Fruit fly (Drosophila melanogaster) whole organism, pupa: ENCODE data around the gene Acsx3.
A peak's percentile ranks its signal among the peaks of the same experiment; 100 is the strongest.

Experiments used
- CG10348 ChIP-seq: fragments of 200-800 bp; sonication (Bioruptor generic); IDR thresholded peaks from 2 replicates; pipeline ENCODE4 v1.3.6; 2022; ENCODE audit warnings: missing biosample characterization, missing genetic modification characterization
- CG12605 ChIP-seq: fragments of 200-800 bp; sonication (Bioruptor generic); IDR thresholded peaks from 2 replicates; pipeline ENCODE4 v1.3.6; 2022; ENCODE audit warnings: missing biosample characterization, missing genetic modification characterization
- CG13204 ChIP-seq: fragments of 200-800 bp; sonication (Bioruptor generic); optimal IDR thresholded peaks from 2 replicates; lab custom pipeline; 2018; ENCODE audit warnings: missing biosample characterization, mild to moderate bottlenecking, missing genetic modification characterization, moderate library complexity
- CG14655 ChIP-seq: fragments of 200-800 bp; sonication (Bioruptor generic); optimal IDR thresholded peaks from 3 replicates; lab custom pipeline; 2017; ENCODE audit warnings: mild to moderate bottlenecking, missing biosample characterization, missing genetic modification reagents, missing genetic modification characterization
- CG15710 ChIP-seq: fragments of 200-800 bp; sonication (Bioruptor generic); optimal IDR thresholded peaks from 2 replicates; lab custom pipeline; 2018; ENCODE audit warnings: missing biosample characterization, mild to moderate bottlenecking, missing genetic modification characterization, moderate library complexity
- CG17806 ChIP-seq: fragments of 200-800 bp; sonication (Bioruptor generic); optimal IDR thresholded peaks from 2 replicates; lab custom pipeline; 2018; ENCODE audit warnings: missing biosample characterization, mild to moderate bottlenecking, missing genetic modification characterization, moderate library complexity
- CG32121 ChIP-seq: fragments of 200-800 bp; sonication (Bioruptor generic); IDR thresholded peaks from 2 replicates; pipeline ENCODE4 v1.3.6; 2022; ENCODE audit warnings: missing biosample characterization, missing genetic modification characterization
- CG34367 ChIP-seq: fragments of 200-800 bp; sonication (Bioruptor generic); optimal IDR thresholded peaks from 2 replicates; lab custom pipeline; 2018; ENCODE audit warnings: missing biosample characterization, mild to moderate bottlenecking, missing genetic modification characterization
- CG4496 ChIP-seq: fragments of 200-800 bp; sonication (Bioruptor generic); IDR thresholded peaks from 3 replicates; pipeline ENCODE4 v1.3.6; 2022; ENCODE audit warnings: missing biosample characterization, missing genetic modification characterization
- CG8159 ChIP-seq: fragments of 200-800 bp; sonication (Bioruptor generic); optimal IDR thresholded peaks from 3 replicates; lab custom pipeline; 2018; ENCODE audit warnings: missing biosample characterization, mild to moderate bottlenecking, missing genetic modification characterization, moderate library complexity
- CG8301 ChIP-seq: fragments of 200-800 bp; sonication (Bioruptor generic); optimal IDR thresholded peaks from 2 replicates; lab custom pipeline; 2018; ENCODE audit warnings: missing biosample characterization, mild to moderate bottlenecking, missing genetic modification characterization
- CG9948 ChIP-seq: fragments of 200-800 bp; sonication (Bioruptor generic); optimal IDR thresholded peaks from 2 replicates; lab custom pipeline; 2018; ENCODE audit warnings: missing biosample characterization, mild to moderate bottlenecking, missing genetic modification characterization, moderate library complexity
- D1 ChIP-seq: fragments of 200-800 bp; sonication (Bioruptor generic); optimal IDR thresholded peaks from 2 replicates; lab custom pipeline; 2018; ENCODE audit warnings: missing biosample characterization, mild to moderate bottlenecking, missing genetic modification characterization, moderate library complexity
- EcR ChIP-seq: fragments of 200-800 bp; sonication (Bioruptor generic); optimal IDR thresholded peaks from 3 replicates; lab custom pipeline; 2019; ENCODE audit warnings: missing biosample characterization, missing genetic modification characterization, mild to moderate bottlenecking, moderate library complexity, missing genetic modification reagents
- Ets98B ChIP-seq: fragments of 200-800 bp; sonication (Bioruptor generic); IDR thresholded peaks from 2 replicates; pipeline ENCODE4 v1.3.6; 2022; ENCODE audit warnings: missing biosample characterization, missing genetic modification characterization
- Pif1A ChIP-seq: fragments of 200-800 bp; sonication (Bioruptor generic); optimal IDR thresholded peaks from 3 replicates; lab custom pipeline; 2016; ENCODE audit warnings: missing biosample characterization, missing genetic modification characterization
- Pif1B ChIP-seq: fragments of 200-800 bp; sonication (Bioruptor generic); optimal IDR thresholded peaks from 3 replicates; lab custom pipeline; 2016; ENCODE audit warnings: missing biosample characterization, missing genetic modification characterization
- Snoo ChIP-seq: fragments of 200-800 bp; sonication (Bioruptor generic); optimal IDR thresholded peaks from 3 replicates; lab custom pipeline; 2017; ENCODE audit warnings: missing biosample characterization, mild to moderate bottlenecking, missing genetic modification characterization, inconsistent platforms
- fd96Ca ChIP-seq: fragments of 200-800 bp; sonication (Bioruptor generic); IDR thresholded peaks from 3 replicates; pipeline ENCODE4 v1.3.6; 2022; ENCODE audit warnings: missing biosample characterization, missing genetic modification characterization
- gl ChIP-seq: fragments of 200-800 bp; sonication (Bioruptor generic); optimal IDR thresholded peaks from 2 replicates; lab custom pipeline; 2018; ENCODE audit warnings: missing biosample characterization, mild to moderate bottlenecking, missing genetic modification characterization
- rn ChIP-seq: fragments of 200-800 bp; sonication (Bioruptor generic); IDR thresholded peaks from 2 replicates; pipeline ENCODE4 v1.3.6; 2022; ENCODE audit warnings: missing biosample characterization, missing genetic modification characterization

Acsx3 gene

dm6 chr3R:19785451-19785850 is 4.4 kb downstream of the Acsx3 start:
- TF ChIP-seq CG8159 (tag; lab: Kevin White, UChicago) (no peak), CG14655 (GFP tag; lab: Kevin White, UChicago) (no peak), CG34367 (no peak), CG12605 (no peak), CG10348 (no peak), CG32121 (GFP tag; lab: Robert Waterston, UW) (no peak), CG17806 (tag; lab: Kevin White, UChicago) (no peak), CG15710 (tag; lab: Kevin White, UChicago) (no peak), rn (no peak), CG13204 (GFP tag; lab: Kevin White, UChicago) (no peak), Ets98B (GFP tag; lab: Robert Waterston, UW) (no peak), Pif1B (no peak), gl (tag; lab: Kevin White, UChicago) (no peak), D1 (tag; lab: Kevin White, UChicago) (no peak), CG4496 (GFP tag; lab: Robert Waterston, UW) (no peak), fd96Ca (GFP tag; lab: Robert Waterston, UW) (no peak), EcR (no peak), CG9948 (tag; lab: Kevin White, UChicago) (no peak)

dm6 chr3R:19788770-19789169 is 7.7 kb downstream of the Acsx3 start:
- TF ChIP-seq CG34367 (no peak), Ets98B (GFP tag; lab: Robert Waterston, UW) (no peak), rn (no peak), CG4496 (GFP tag; lab: Robert Waterston, UW) (0 out of 3 replicates have a peak, but pooled peaks have one; percentile 18), CG15710 (tag; lab: Kevin White, UChicago) (no peak), fd96Ca (GFP tag; lab: Robert Waterston, UW) (no peak), CG10348 (no peak), CG8301 (tag; lab: Kevin White, UChicago) (peak; percentile 77), EcR (no peak), gl (tag; lab: Kevin White, UChicago) (no peak), CG32121 (GFP tag; lab: Robert Waterston, UW) (no peak), Pif1A (GFP tag; lab: Kevin White, UChicago) (no peak), CG9948 (tag; lab: Kevin White, UChicago) (no peak), CG17806 (tag; lab: Kevin White, UChicago) (no peak), CG13204 (GFP tag; lab: Kevin White, UChicago) (no peak), Pif1B (no peak), CG14655 (GFP tag; lab: Kevin White, UChicago) (peak; percentile 80), CG8159 (tag; lab: Kevin White, UChicago) (no peak), D1 (tag; lab: Kevin White, UChicago) (no peak), CG12605 (no peak), Snoo (tag; lab: Kevin White, UChicago) (no peak)

DNA sequence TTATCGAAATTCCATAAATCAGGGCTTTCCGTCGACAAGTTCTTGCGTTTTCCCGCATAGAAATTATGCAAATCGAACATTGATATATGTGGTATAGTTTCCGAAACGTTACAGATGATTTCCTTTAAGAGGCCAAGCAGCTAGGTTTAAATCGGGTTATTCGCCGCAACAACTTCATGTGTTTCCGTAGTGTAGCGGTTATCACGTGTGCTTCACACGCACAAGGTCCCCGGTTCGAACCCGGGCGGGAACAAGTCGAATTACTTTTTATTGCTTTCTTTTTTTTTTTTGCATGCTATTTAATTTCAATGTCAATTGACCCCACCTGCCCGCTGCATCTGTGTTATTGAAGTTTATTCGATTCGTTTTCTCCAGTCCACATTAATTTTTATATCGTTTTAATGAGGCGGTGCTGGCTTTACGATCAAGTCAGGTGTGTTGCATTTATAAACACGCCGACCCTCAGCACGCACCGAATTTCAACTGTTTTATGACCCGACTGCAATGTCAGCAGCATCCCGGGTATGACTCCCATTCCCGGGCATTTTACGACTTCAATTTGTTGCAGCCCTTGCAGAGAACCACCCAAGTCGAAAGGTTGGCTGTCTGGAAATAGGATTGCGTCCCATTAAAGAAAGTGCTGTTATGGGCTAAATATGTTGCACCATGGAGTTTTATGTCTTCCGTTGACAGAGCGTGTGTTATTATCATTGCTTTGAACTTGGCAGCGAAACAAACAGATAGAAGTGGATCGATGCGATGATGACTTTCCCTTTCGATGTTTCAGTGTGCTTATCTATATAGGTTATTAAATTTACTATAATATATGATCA is 9.1 kb downstream of the Acsx3 start:
- TF ChIP-seq Pif1A (GFP tag; lab: Kevin White, UChicago) = no peak
- no peak for TF ChIP-seq CG8159 (tag; lab: Kevin White, UChicago)

- TF ChIP-seq CG4496 (GFP tag; lab: Robert Waterston, UW) = no peak
- no peak for TF ChIP-seq CG10348
- TF ChIP-seq fd96Ca (GFP tag; lab: Robert Waterston, UW) = no peak
- no peak for TF ChIP-seq CG17806 (tag; lab: Kevin White, UChicago)
- TF ChIP-seq CG15710 (tag; lab: Kevin White, UChicago) = no peak
- peak; percentile 20; the same call in 1 of the 2 replicates for TF ChIP-seq Ets98B (GFP tag; lab: Robert Waterston, UW)
These were observed 9.9 kb downstream of the Acsx3 start for dm6 chr3R:19790805-19791572.

DNA sequence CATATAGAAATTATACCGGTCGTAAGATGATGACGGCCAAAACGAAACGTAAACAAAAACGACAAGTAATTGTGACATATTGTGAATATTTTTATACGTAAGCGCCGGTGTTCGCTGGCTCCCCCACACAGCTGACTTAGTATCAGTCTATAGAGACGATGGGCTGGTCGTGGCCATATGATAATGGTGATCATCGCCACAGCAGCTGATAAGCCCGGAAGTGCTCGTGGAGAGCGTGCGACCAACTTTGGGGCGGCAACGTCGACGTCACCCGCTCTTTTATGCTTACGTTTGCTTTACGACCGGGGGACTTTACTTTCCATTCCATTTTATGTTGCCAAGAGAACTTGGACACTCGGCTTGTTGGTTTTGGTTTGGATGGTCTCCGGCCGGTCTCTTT is 11.7 kb downstream of the Acsx3 start:
- no peak for TF ChIP-seq rn
- TF ChIP-seq CG12605 = no peak
- TF ChIP-seq CG14655 (GFP tag; lab: Kevin White, UChicago) = no peak
- no peak for TF ChIP-seq CG8159 (tag; lab: Kevin White, UChicago)
- TF ChIP-seq, all 21 proteins: peak for 0

dm6 chr3R:19793661-19794060 is 12.6 kb downstream of the Acsx3 start:
- TF ChIP-seq CG4496 (GFP tag; lab: Robert Waterston, UW) = no peak
- TF ChIP-seq CG8301 (tag; lab: Kevin White, UChicago) = no peak
- TF ChIP-seq EcR = no peak
- no peak for TF ChIP-seq CG9948 (tag; lab: Kevin White, UChicago)
- no peak for TF ChIP-seq CG10348
- TF ChIP-seq CG34367 = no peak
- TF ChIP-seq CG14655 (GFP tag; lab: Kevin White, UChicago) = no peak
- TF ChIP-seq Snoo (tag; lab: Kevin White, UChicago) = no peak
- no peak for TF ChIP-seq CG8159 (tag; lab: Kevin White, UChicago)
- no peak for TF ChIP-seq CG13204 (GFP tag; lab: Kevin White, UChicago)
- no peak for TF ChIP-seq CG17806 (tag; lab: Kevin White, UChicago)
- TF ChIP-seq CG15710 (tag; lab: Kevin White, UChicago) = no peak
- TF ChIP-seq CG32121 (GFP tag; lab: Robert Waterston, UW) = no peak
